Worm (Caenorhabditis elegans) whole organism, young adult: ENCODE data around the gene B0244.6.

ENCODE experiments used
- B0019.2 ChIP-seq: fragments of 200-800 bp; sonication (Bioruptor generic); conservative IDR thresholded peaks from 2 replicates; pipeline ENCODE4 v1.3.6; 2022; ENCODE audit warnings: missing genetic modification reagents, missing genetic modification characterization, missing compliant biosample characterization
- B0261.1 ChIP-seq: sonication (generic microtip); optimal IDR thresholded peaks from 2 replicates; lab custom pipeline; 2016; ENCODE audit warnings: mild to moderate bottlenecking, missing genetic modification characterization, moderate library complexity, missing compliant biosample characterization
- C06A6.2 ChIP-seq: fragments of 200-800 bp; sonication (Bioruptor generic); conservative IDR thresholded peaks from 2 replicates; pipeline ENCODE4 v1.3.6; 2022; ENCODE audit warnings: missing genetic modification characterization, missing compliant biosample characterization
- C17E4.6 ChIP-seq: fragments of 200-800 bp; sonication (Bioruptor generic); IDR thresholded peaks from 2 replicates; pipeline ENCODE4 v1.3.6; 2022; ENCODE audit warnings: missing genetic modification reagents, missing genetic modification characterization, missing compliant biosample characterization
- F49E8.2 ChIP-seq: sonication (generic microtip); optimal IDR thresholded peaks from 3 replicates; lab custom pipeline; 2017; ENCODE audit warnings: missing genetic modification characterization, mild to moderate bottlenecking, missing compliant biosample characterization, antibody characterized with exemption, moderate library complexity; ENCODE audit not compliant: insufficient read depth
- F52B5.7 ChIP-seq: sonication (generic microtip); optimal IDR thresholded peaks from 2 replicates; lab custom pipeline; 2016; ENCODE audit warnings: mild to moderate bottlenecking, missing genetic modification characterization, missing compliant biosample characterization
- K11D2.4 ChIP-seq: fragments of 200-800 bp; sonication (Bioruptor generic); IDR thresholded peaks from 2 replicates; pipeline ENCODE4 v1.3.6; 2022; ENCODE audit warnings: missing genetic modification reagents, missing genetic modification characterization, missing compliant biosample characterization
- T07F8.4 ChIP-seq: sonication (generic microtip); optimal IDR thresholded peaks from 2 replicates; lab custom pipeline; 2016; ENCODE audit warnings: mild to moderate bottlenecking, missing genetic modification characterization, moderate library complexity, missing compliant biosample characterization
- Y53F4B.3 ChIP-seq: fragments of 200-800 bp; sonication (Bioruptor generic); IDR thresholded peaks from 2 replicates; pipeline ENCODE4 v1.3.6; 2022; ENCODE audit warnings: missing genetic modification reagents, missing genetic modification characterization, missing compliant biosample characterization
- Y56A3A.18 ChIP-seq: fragments of 200-800 bp; sonication (Bioruptor generic); IDR thresholded peaks from 2 replicates; pipeline ENCODE4 v1.3.6; 2022; ENCODE audit warnings: missing genetic modification reagents, missing genetic modification characterization, missing compliant biosample characterization
- Y67H2A.10 ChIP-seq: fragments of 200-800 bp; sonication (Bioruptor generic); conservative IDR thresholded peaks from 2 replicates; pipeline ENCODE4 v1.3.6; 2022; ENCODE audit warnings: missing genetic modification reagents, missing genetic modification characterization, missing compliant biosample characterization
- ZK185.1 ChIP-seq: sonication (generic microtip); optimal IDR thresholded peaks from 2 replicates; lab custom pipeline; 2016; ENCODE audit warnings: mild to moderate bottlenecking, missing genetic modification characterization, missing compliant biosample characterization; ENCODE audit not compliant: poor library complexity, severe bottlenecking
- akir-1 ChIP-seq: fragments of 200-800 bp; sonication (Bioruptor generic); optimal IDR thresholded peaks from 2 replicates; lab custom pipeline; 2018; ENCODE audit warnings: mild to moderate bottlenecking, missing genetic modification characterization, moderate library complexity, missing compliant biosample characterization
- aptf-2 ChIP-seq: fragments of 200-800 bp; sonication (Bioruptor generic); conservative IDR thresholded peaks from 2 replicates; pipeline ENCODE4 v1.3.6; 2022; ENCODE audit warnings: missing genetic modification reagents, missing genetic modification characterization, missing compliant biosample characterization
- attf-3 ChIP-seq: fragments of 200-800 bp; sonication (Bioruptor generic); conservative IDR thresholded peaks from 2 replicates; pipeline ENCODE4 v1.3.6; 2022; ENCODE audit warnings: missing genetic modification reagents, missing genetic modification characterization, missing compliant biosample characterization
- bed-2 ChIP-seq: fragments of 200-800 bp; sonication (Bioruptor generic); IDR thresholded peaks from 2 replicates; pipeline ENCODE4 v1.3.6; 2022; ENCODE audit warnings: missing genetic modification reagents, missing genetic modification characterization, missing compliant biosample characterization
- cebp-1 ChIP-seq, 2 experiments: fragments of 200-800 bp in 1 of 2; sonication (Bioruptor generic) in 1 of 2; sonication (generic microtip) in 1 of 2; IDR thresholded peaks in 1 of 2; optimal IDR thresholded peaks in 1 of 2; 2 replicates each; pipeline versions ENCODE4 v1.3.6 to Lab custom; 2017 to 2022; ENCODE audit warnings: missing compliant biosample characterization in 2 of 2, missing genetic modification characterization in 2 of 2, mild to moderate bottlenecking in 1 of 2, missing genetic modification reagents in 1 of 2, moderate library complexity in 1 of 2
- ceh-58 ChIP-seq: fragments of 200-800 bp; sonication (Bioruptor generic); IDR thresholded peaks from 2 replicates; pipeline ENCODE4 v1.3.6; 2022; ENCODE audit warnings: missing genetic modification characterization, missing compliant biosample characterization
- ceh-91 ChIP-seq: fragments of 200-800 bp; sonication (Bioruptor generic); IDR thresholded peaks from 2 replicates; pipeline ENCODE4 v1.3.6; 2022; ENCODE audit warnings: missing genetic modification reagents, missing genetic modification characterization, missing compliant biosample characterization
- dpff-1 ChIP-seq: sonication (generic microtip); optimal IDR thresholded peaks from 2 replicates; lab custom pipeline; 2017; ENCODE audit warnings: mild to moderate bottlenecking, missing genetic modification characterization, missing compliant biosample characterization
- dpl-1 ChIP-seq: fragments of 150-350 bp; optimal IDR thresholded peaks from 2 replicates; lab custom pipeline; 2014; ENCODE audit warnings: missing biosample characterization, missing genetic modification reagents, missing genetic modification characterization
- egl-18 ChIP-seq: fragments of 200-800 bp; sonication (Bioruptor generic); IDR thresholded peaks from 2 replicates; pipeline ENCODE4 v1.3.6; 2022; ENCODE audit warnings: missing genetic modification reagents, missing genetic modification characterization, missing compliant biosample characterization
- fkh-3 ChIP-seq: sonication (generic microtip); optimal IDR thresholded peaks from 2 replicates; lab custom pipeline; 2016; ENCODE audit warnings: mild to moderate bottlenecking, missing genetic modification characterization, missing compliant biosample characterization
- gei-17 ChIP-seq: fragments of 200-800 bp; sonication (Bioruptor generic); optimal IDR thresholded peaks from 2 replicates; lab custom pipeline; 2018; ENCODE audit warnings: mild to moderate bottlenecking, missing genetic modification characterization, missing compliant biosample characterization
- him-1 ChIP-seq: sonication (generic microtip); optimal IDR thresholded peaks from 2 replicates; lab custom pipeline; 2016; ENCODE audit warnings: missing genotype, missing genetic modification reagents, missing genetic modification characterization, missing compliant biosample characterization
- hlh-12 ChIP-seq: sonication (generic microtip); optimal IDR thresholded peaks from 2 replicates; lab custom pipeline; 2016; ENCODE audit warnings: missing genetic modification characterization, missing compliant biosample characterization
- hlh-26 ChIP-seq: fragments of 200-800 bp; sonication (Bioruptor generic); conservative IDR thresholded peaks from 2 replicates; pipeline ENCODE4 v1.3.6; 2022; ENCODE audit warnings: missing genetic modification reagents, missing genetic modification characterization, missing compliant biosample characterization
- hmg-1.2 ChIP-seq: fragments of 200-800 bp; sonication (Bioruptor generic); IDR thresholded peaks from 2 replicates; pipeline ENCODE4 v1.3.6; 2022; ENCODE audit warnings: missing genetic modification reagents, missing genetic modification characterization, missing compliant biosample characterization
- hrde-1 ChIP-seq: sonication (generic microtip); optimal IDR thresholded peaks from 2 replicates; lab custom pipeline; 2016; ENCODE audit warnings: missing genetic modification characterization, mild to moderate bottlenecking, missing compliant biosample characterization, moderate library complexity, missing genotype, missing genetic modification reagents, borderline replicate concordance
- hsf-1 ChIP-seq: fragments of 200-800 bp; sonication (Bioruptor generic); IDR thresholded peaks from 2 replicates; pipeline ENCODE4 v1.3.6; 2022; ENCODE audit warnings: missing genetic modification reagents, missing genetic modification characterization, missing compliant biosample characterization
- lag-1 ChIP-seq: fragments of 200-800 bp; sonication (Bioruptor generic); IDR thresholded peaks from 2 replicates; pipeline ENCODE4 v1.3.6; 2022; ENCODE audit warnings: missing genetic modification reagents, missing genetic modification characterization, missing compliant biosample characterization
- let-526 ChIP-seq: fragments of 200-800 bp; sonication (Bioruptor generic); IDR thresholded peaks from 2 replicates; pipeline ENCODE4 v1.3.6; 2022; ENCODE audit warnings: missing genetic modification reagents, missing genetic modification characterization, missing compliant biosample characterization
- lin-26 ChIP-seq: fragments of 200-800 bp; sonication (Bioruptor generic); IDR thresholded peaks from 2 replicates; pipeline ENCODE4 v1.3.6; 2022; ENCODE audit warnings: missing genetic modification reagents, missing genetic modification characterization, missing compliant biosample characterization
- lin-35 ChIP-seq, 3 experiments: fragments of 150-350 bp in 2 of 3; sonication (generic microtip) in 1 of 3; optimal IDR thresholded peaks; 2 replicates each; lab custom pipeline; 2014 to 2018; ENCODE audit warnings: missing biosample characterization in 3 of 3, missing genetic modification characterization in 3 of 3, missing genetic modification reagents in 3 of 3
- lin-40 ChIP-seq: sonication (generic microtip); optimal IDR thresholded peaks from 2 replicates; lab custom pipeline; 2016; ENCODE audit warnings: missing genetic modification characterization, mild to moderate bottlenecking, missing compliant biosample characterization, missing genotype, missing genetic modification reagents
- madf-3 ChIP-seq: fragments of 200-800 bp; sonication (Bioruptor generic); IDR thresholded peaks from 2 replicates; pipeline ENCODE4 v1.3.6; 2022; ENCODE audit warnings: missing genetic modification reagents, missing genetic modification characterization, missing compliant biosample characterization
- nfyb-1 ChIP-seq: fragments of 200-800 bp; sonication (Bioruptor generic); IDR thresholded peaks from 2 replicates; pipeline ENCODE4 v1.3.6; 2022; ENCODE audit warnings: missing genetic modification reagents, missing genetic modification characterization, missing compliant biosample characterization
- nhr-179 ChIP-seq: sonication (generic microtip); optimal IDR thresholded peaks from 2 replicates; lab custom pipeline; 2016; ENCODE audit warnings: mild to moderate bottlenecking, missing genetic modification characterization, missing compliant biosample characterization
- nhr-27 ChIP-seq: fragments of 200-800 bp; sonication (Bioruptor generic); optimal IDR thresholded peaks from 2 replicates; lab custom pipeline; 2018; ENCODE audit warnings: mild to moderate bottlenecking, missing genetic modification characterization, moderate library complexity, missing compliant biosample characterization
- pha-4 ChIP-seq: fragments of 150-350 bp; sonication (generic microtip); optimal IDR thresholded peaks from 2 replicates; lab custom pipeline; 2014; ENCODE audit warnings: missing biosample characterization, missing genetic modification reagents, missing genetic modification characterization
- repo-1 ChIP-seq: sonication (generic microtip); optimal IDR thresholded peaks from 2 replicates; lab custom pipeline; 2017; ENCODE audit warnings: mild to moderate bottlenecking, missing genetic modification characterization, missing compliant biosample characterization
- snpc-1.1 ChIP-seq: sonication (generic microtip); optimal IDR thresholded peaks from 2 replicates; lab custom pipeline; 2017; ENCODE audit warnings: missing genetic modification characterization, mild to moderate bottlenecking, missing compliant biosample characterization, antibody characterized with exemption, moderate library complexity, missing genotype, missing genetic modification reagents; ENCODE audit not compliant: insufficient read depth
- snpc-3.4 ChIP-seq: sonication (generic microtip); optimal IDR thresholded peaks from 2 replicates; lab custom pipeline; 2017; ENCODE audit warnings: missing genetic modification characterization, mild to moderate bottlenecking, missing compliant biosample characterization, antibody characterized with exemption, moderate library complexity, missing genotype, missing genetic modification reagents
- snpc-4 ChIP-seq, 5 experiments: fragments of 150-350 bp in 1 of 5; sonication (generic microtip) in 4 of 5; optimal IDR thresholded peaks; 2 replicates each; lab custom pipeline; 2014 to 2018; ENCODE audit warnings: missing genetic modification characterization in 5 of 5, missing biosample characterization in 3 of 5, antibody characterized with exemption in 2 of 5, mild to moderate bottlenecking in 2 of 5, missing compliant biosample characterization in 2 of 5, missing genotype in 2 of 5, moderate library complexity in 2 of 5, missing genetic modification reagents in 1 of 5
- tbp1 ChIP-seq: fragments of 200-800 bp; sonication (Bioruptor generic); optimal IDR thresholded peaks from 2 replicates; lab custom pipeline; 2018; ENCODE audit warnings: mild to moderate bottlenecking, missing genetic modification characterization, missing compliant biosample characterization
- zim-3 ChIP-seq: sonication (generic microtip); optimal IDR thresholded peaks from 2 replicates; lab custom pipeline; 2017; ENCODE audit warnings: mild to moderate bottlenecking, missing genetic modification characterization, moderate library complexity, missing compliant biosample characterization
- ztf-3 ChIP-seq: fragments of 200-800 bp; sonication (Bioruptor generic); optimal IDR thresholded peaks from 2 replicates; lab custom pipeline; 2018; ENCODE audit warnings: mild to moderate bottlenecking, missing genetic modification characterization, missing compliant biosample characterization

The B0244.6 gene

DNA sequence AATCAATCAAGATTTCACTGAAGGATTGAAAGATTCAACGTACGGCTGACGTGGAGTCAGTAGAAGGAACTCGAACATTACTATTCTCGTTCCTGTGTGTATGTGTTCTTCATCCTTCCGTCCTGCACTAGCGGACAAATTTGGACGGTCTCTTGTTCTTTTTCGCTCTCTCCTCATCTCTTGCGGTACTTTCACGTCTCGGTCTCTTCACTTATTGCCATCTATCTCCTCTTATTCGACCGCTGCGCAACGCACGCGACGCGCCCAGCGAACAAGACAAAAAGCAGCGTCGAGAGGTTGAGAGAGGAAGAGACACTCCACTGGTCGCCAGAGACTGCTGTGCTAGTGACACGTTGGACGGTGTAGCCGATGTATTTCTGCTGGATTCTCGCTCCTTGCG, 22.3 kb upstream of the B0244.6 start:
- TF ChIP-seq aptf-2 = no peak
- TF ChIP-seq nfyb-1 (GFP tag; lab: Robert Waterston, UW) = peak; percentile 40; the same call in 1 of the 2 replicates
- no peak for TF ChIP-seq ceh-91 (GFP tag; lab: Robert Waterston, UW)
- TF ChIP-seq dpff-1 (tag; lab: Kevin White, UChicago) = no peak
- TF ChIP-seq cebp-1 (GFP tag; IDR thresholded peaks at IDR 0.05; lab: Robert Waterston, UW) = no peak
- peak; percentile 52 for TF ChIP-seq cebp-1 (tag; optimal IDR thresholded peaks at IDR 0.05; lab: Kevin White, UChicago)
- TF ChIP-seq T07F8.4 (tag; lab: Kevin White, UChicago) = no peak
- TF ChIP-seq C17E4.6 (GFP tag; lab: Robert Waterston, UW) = no peak
- TF ChIP-seq B0019.2 (GFP tag; lab: Robert Waterston, UW) = no peak
- TF ChIP-seq egl-18 (GFP tag; lab: Robert Waterston, UW) = no peak; the same call in 1 of the 2 replicates
- no peak for TF ChIP-seq hlh-12
- no peak for TF ChIP-seq F52B5.7 (tag; lab: Kevin White, UChicago)
- TF ChIP-seq repo-1 (tag; lab: Kevin White, UChicago) = no peak
- no peak for TF ChIP-seq hlh-26
- no peak for TF ChIP-seq fkh-3 (tag; lab: Kevin White, UChicago)
- peak; percentile 65; the same call in 1 of the 2 replicates for TF ChIP-seq madf-3 (GFP tag; lab: Robert Waterston, UW)
- no peak for TF ChIP-seq Y56A3A.18 (GFP tag; lab: Robert Waterston, UW)
- TF ChIP-seq F49E8.2 (tag; lab: Kevin White, UChicago) = no peak
- TF ChIP-seq snpc-4 (GFP tag; optimal IDR thresholded peaks at IDR 0.05; lab: Kevin White, UChicago) = no peak
- peak in 2 of 4 experiments; percentile 38 for TF ChIP-seq snpc-4 (tag; optimal IDR thresholded peaks at IDR 0.05; lab: Kevin White, UChicago)
- no peak for TF ChIP-seq akir-1 (GFP tag; lab: Kevin White, UChicago)
- TF ChIP-seq nhr-179 = no peak
- no peak for TF ChIP-seq snpc-1.1 (tag; lab: Kevin White, UChicago)
- 0 out of 2 replicates have a peak, but pooled peaks have one; percentile 41 for TF ChIP-seq hsf-1 (GFP tag; lab: Robert Waterston, UW)
- TF ChIP-seq hrde-1 (tag; lab: Kevin White, UChicago) = no peak
- TF ChIP-seq Y53F4B.3 (GFP tag; lab: Robert Waterston, UW) = no peak
- no peak for TF ChIP-seq attf-3 (GFP tag; lab: Robert Waterston, UW)
- peak; percentile 16 for TF ChIP-seq nhr-27 (tag; lab: Kevin White, UChicago)
- TF ChIP-seq lag-1 = no peak
- no peak for TF ChIP-seq zim-3 (tag; lab: Kevin White, UChicago)
- TF ChIP-seq lin-35 (GFP tag; optimal IDR thresholded peaks at IDR 0.05; lab: Kevin White, UChicago) = peak in 1 of 3 experiments; percentile 44
- no peak for TF ChIP-seq snpc-3.4 (tag; lab: Kevin White, UChicago)
- TF ChIP-seq dpl-1 = no peak
- TF ChIP-seq C06A6.2 (GFP tag; lab: Robert Waterston, UW) = no peak
- TF ChIP-seq gei-17 (GFP tag; lab: Kevin White, UChicago) = no peak
- peak; percentile 88; the same call in 1 of the 2 replicates for TF ChIP-seq hmg-1.2 (GFP tag; lab: Robert Waterston, UW)
- TF ChIP-seq pha-4 (tag; lab: Kevin White, UChicago) = no peak
- peak; percentile 41 for TF ChIP-seq ZK185.1 (tag; lab: Kevin White, UChicago)
- TF ChIP-seq lin-26 (GFP tag; lab: Robert Waterston, UW) = 0 out of 2 replicates have a peak, but pooled peaks have one; percentile 15
- TF ChIP-seq ztf-3 (GFP tag; lab: Kevin White, UChicago) = no peak
- TF ChIP-seq let-526 (GFP tag; lab: Robert Waterston, UW) = no peak
- no peak for TF ChIP-seq him-1 (tag; lab: Kevin White, UChicago)
- no peak for TF ChIP-seq B0261.1 (tag; lab: Kevin White, UChicago)
- TF ChIP-seq ceh-58 (GFP tag; lab: Robert Waterston, UW) = no peak
- no peak for TF ChIP-seq K11D2.4 (GFP tag; lab: Robert Waterston, UW)
- TF ChIP-seq lin-40 = peak; percentile 47
- peak; percentile 45 for TF ChIP-seq tbp1 (GFP tag; lab: Kevin White, UChicago)
- TF ChIP-seq bed-2 (GFP tag; lab: Robert Waterston, UW) = no peak
- no peak for TF ChIP-seq Y67H2A.10 (GFP tag; lab: Robert Waterston, UW)
